Fruit fly (Drosophila melanogaster) whole organism, embryonic: ENCODE measurements around the gene Gr5a.

Experiments used
- Awh ChIP-seq: fragments of 200-800 bp; sonication (Bioruptor generic); IDR thresholded peaks from 2 replicates; pipeline ENCODE4, ENCODE4 v1.3.6; 2022; ENCODE audit warnings: missing biosample characterization, missing genetic modification characterization
- Bteb2 ChIP-seq: fragments of 200-800 bp; sonication (Bioruptor generic); optimal IDR thresholded peaks from 2 replicates; lab custom pipeline; 2016; ENCODE audit warnings: missing biosample characterization, missing genetic modification characterization
- CG12391 ChIP-seq: fragments of 200-800 bp; sonication (Bioruptor generic); optimal IDR thresholded peaks from 3 replicates; lab custom pipeline; 2018; ENCODE audit warnings: missing biosample characterization, mild to moderate bottlenecking, missing genetic modification characterization, moderate library complexity
- CG12769 ChIP-seq: fragments of 200-800 bp; sonication (Bioruptor generic); optimal IDR thresholded peaks from 2 replicates; lab custom pipeline; 2019; ENCODE audit warnings: missing biosample characterization, mild to moderate bottlenecking, missing genetic modification characterization, moderate library complexity
- CG13123 ChIP-seq: fragments of 200-800 bp; sonication (Bioruptor generic); optimal IDR thresholded peaks from 2 replicates; lab custom pipeline; 2016; ENCODE audit warnings: missing biosample characterization, missing genetic modification characterization
- CG13624 ChIP-seq: fragments of 200-800 bp; sonication (Bioruptor generic); optimal IDR thresholded peaks from 2 replicates; lab custom pipeline; 2016; ENCODE audit warnings: missing biosample characterization, missing genetic modification characterization
- CG13894 ChIP-seq: fragments of 200-800 bp; sonication (Bioruptor generic); optimal IDR thresholded peaks from 3 replicates; lab custom pipeline; 2018; ENCODE audit warnings: missing biosample characterization, mild to moderate bottlenecking, missing genetic modification characterization, moderate library complexity
- CG14441 ChIP-seq: fragments of 200-800 bp; sonication (Bioruptor generic); IDR thresholded peaks from 2 replicates; pipeline ENCODE4 v1.3.6; 2022; ENCODE audit warnings: missing biosample characterization, missing genetic modification characterization
- CG15479 ChIP-seq: fragments of 200-800 bp; sonication (Bioruptor generic); optimal IDR thresholded peaks from 3 replicates; lab custom pipeline; 2019; ENCODE audit warnings: missing biosample characterization, mild to moderate bottlenecking, missing genetic modification characterization, moderate library complexity
- CG15696 ChIP-seq: fragments of 200-800 bp; sonication (Bioruptor generic); optimal IDR thresholded peaks from 2 replicates; lab custom pipeline; 2019; ENCODE audit warnings: missing biosample characterization, mild to moderate bottlenecking, missing genetic modification characterization, moderate library complexity
- CG17359 ChIP-seq: fragments of 200-800 bp; sonication (Bioruptor generic); optimal IDR thresholded peaks from 3 replicates; lab custom pipeline; 2018; ENCODE audit warnings: missing biosample characterization, mild to moderate bottlenecking, missing genetic modification characterization, moderate library complexity
- CG18262 ChIP-seq: fragments of 200-800 bp; optimal IDR thresholded peaks from 3 replicates; lab custom pipeline; 2019; ENCODE audit warnings: missing biosample characterization, mild to moderate bottlenecking, missing genetic modification characterization, moderate library complexity
- CG3163 ChIP-seq: fragments of 200-800 bp; sonication (Bioruptor generic); optimal IDR thresholded peaks from 3 replicates; lab custom pipeline; 2016; ENCODE audit warnings: missing biosample characterization, missing genetic modification characterization
- CG3726 ChIP-seq: fragments of 200-800 bp; sonication (Bioruptor generic); IDR thresholded peaks from 3 replicates; pipeline ENCODE4, ENCODE4 v1.3.6; 2022; ENCODE audit warnings: missing biosample characterization, missing genetic modification characterization
- CG6854 ChIP-seq: fragments of 200-800 bp; sonication (Bioruptor generic); optimal IDR thresholded peaks from 3 replicates; lab custom pipeline; 2017; ENCODE audit warnings: missing biosample characterization, mild to moderate bottlenecking, missing genetic modification characterization
- CG8765 ChIP-seq: fragments of 200-800 bp; sonication (Bioruptor generic); IDR thresholded peaks from 2 replicates; pipeline ENCODE4 v1.3.6; 2022; ENCODE audit warnings: missing biosample characterization, missing genetic modification characterization
- D19B ChIP-seq: fragments of 200-800 bp; sonication (Bioruptor generic); optimal IDR thresholded peaks from 2 replicates; lab custom pipeline; 2017; ENCODE audit warnings: missing biosample characterization, mild to moderate bottlenecking, missing genetic modification characterization
- Dek ChIP-seq: fragments of 200-800 bp; sonication (Bioruptor generic); optimal IDR thresholded peaks from 3 replicates; lab custom pipeline; 2019; ENCODE audit warnings: missing biosample characterization, mild to moderate bottlenecking, missing genetic modification characterization, moderate library complexity
- Dip3 ChIP-seq: fragments of 200-800 bp; sonication (Bioruptor generic); optimal IDR thresholded peaks from 3 replicates; lab custom pipeline; 2016; ENCODE audit warnings: missing biosample characterization, missing genetic modification characterization
- Ets97D ChIP-seq: fragments of 200-800 bp; sonication (Bioruptor generic); optimal IDR thresholded peaks from 3 replicates; lab custom pipeline; 2016; ENCODE audit warnings: missing biosample characterization, missing genetic modification characterization
- Fer1 ChIP-seq: fragments of 200-800 bp; sonication (Bioruptor generic); optimal IDR thresholded peaks from 2 replicates; lab custom pipeline; 2017; ENCODE audit warnings: missing biosample characterization, mild to moderate bottlenecking, missing genetic modification characterization
- H15 ChIP-seq: fragments of 200-800 bp; sonication (Bioruptor generic); IDR thresholded peaks from 3 replicates; pipeline ENCODE4 v1.3.6; 2022; ENCODE audit warnings: missing biosample characterization, missing genetic modification characterization
- HLHmδ ChIP-seq: fragments of 200-800 bp; sonication (Bioruptor generic); optimal IDR thresholded peaks from 2 replicates; lab custom pipeline; 2018; ENCODE audit warnings: missing biosample characterization, mild to moderate bottlenecking, missing genetic modification characterization, moderate library complexity
- Hr3 ChIP-seq: fragments of 200-800 bp; sonication (Bioruptor generic); optimal IDR thresholded peaks from 3 replicates; lab custom pipeline; 2016; ENCODE audit warnings: missing biosample characterization, missing genetic modification characterization
- MTF-1 ChIP-seq: fragments of 200-800 bp; sonication (Bioruptor generic); optimal IDR thresholded peaks from 2 replicates; lab custom pipeline; 2018; ENCODE audit warnings: missing biosample characterization, mild to moderate bottlenecking, missing genetic modification characterization, borderline replicate concordance
- Meics ChIP-seq: fragments of 200-800 bp; sonication (Bioruptor generic); optimal IDR thresholded peaks from 2 replicates; lab custom pipeline; 2017; ENCODE audit warnings: missing biosample characterization, mild to moderate bottlenecking, missing genetic modification characterization
- Nf-YB ChIP-seq: fragments of 200-800 bp; sonication (Bioruptor generic); optimal IDR thresholded peaks from 3 replicates; lab custom pipeline; 2019; ENCODE audit warnings: missing biosample characterization, mild to moderate bottlenecking, missing genetic modification characterization, moderate library complexity
- Oaz ChIP-seq: fragments of 200-800 bp; sonication (Bioruptor generic); IDR thresholded peaks from 2 replicates; pipeline ENCODE4 v1.3.6; 2022; ENCODE audit warnings: missing biosample characterization, missing genetic modification characterization
- Rfx ChIP-seq: fragments of 200-800 bp; sonication (Bioruptor generic); IDR thresholded peaks from 2 replicates; pipeline ENCODE4 v1.3.6; 2022; ENCODE audit warnings: missing biosample characterization, missing genetic modification characterization
- Rx ChIP-seq: fragments of 200-800 bp; sonication (Bioruptor generic); IDR thresholded peaks from 2 replicates; pipeline ENCODE4 v1.3.6; 2022; ENCODE audit warnings: missing biosample characterization, missing genetic modification characterization
- Sox100B ChIP-seq: fragments of 200-800 bp; sonication (Bioruptor generic); optimal IDR thresholded peaks from 3 replicates; lab custom pipeline; 2018; ENCODE audit warnings: missing biosample characterization, mild to moderate bottlenecking, missing genetic modification characterization
- ash1 ChIP-seq: fragments of 200-800 bp; sonication (Bioruptor generic); optimal IDR thresholded peaks from 2 replicates; lab custom pipeline; 2018; ENCODE audit warnings: missing biosample characterization, mild to moderate bottlenecking, missing genetic modification characterization
- br ChIP-seq: fragments of >200 bp; optimal IDR thresholded peaks from 2 replicates; lab custom pipeline; 2017
- ci ChIP-seq: fragments of 200-800 bp; sonication (Bioruptor generic); IDR thresholded peaks from 3 replicates; pipeline ENCODE4 v1.3.6; 2022; ENCODE audit warnings: missing biosample characterization, missing genetic modification characterization
- cwo ChIP-seq: fragments of 200-800 bp; sonication (Bioruptor generic); optimal IDR thresholded peaks from 3 replicates; lab custom pipeline; 2017; ENCODE audit warnings: missing biosample characterization, missing genetic modification characterization, mild to moderate bottlenecking, moderate library complexity, missing genetic modification reagents
- fd96Cb ChIP-seq: fragments of 200-800 bp; sonication (Bioruptor generic); optimal IDR thresholded peaks from 2 replicates; lab custom pipeline; 2018; ENCODE audit warnings: missing biosample characterization, mild to moderate bottlenecking, missing genetic modification characterization, moderate library complexity
- lov ChIP-seq, 2 experiments: fragments of 200-800 bp in 1 of 2; fragments of >200 bp in 1 of 2; sonication (Bioruptor generic) in 1 of 2; IDR thresholded peaks in 1 of 2; optimal IDR thresholded peaks in 1 of 2; 2 replicates in 1 of 2; 3 replicates in 1 of 2; pipeline versions ENCODE4 v1.3.6 to Lab custom; 2017 to 2022; ENCODE audit warnings: missing biosample characterization in 1 of 2, missing genetic modification characterization in 1 of 2
- mam ChIP-seq: fragments of 200-800 bp; sonication (Bioruptor generic); optimal IDR thresholded peaks from 3 replicates; lab custom pipeline; 2016; ENCODE audit warnings: missing biosample characterization, missing genetic modification characterization
- nerfin-2 ChIP-seq: fragments of 200-800 bp; sonication (Bioruptor generic); IDR thresholded peaks from 2 replicates; pipeline ENCODE4 v1.3.6; 2022; ENCODE audit warnings: missing biosample characterization, missing genetic modification characterization; ENCODE audit not compliant: partially characterized antibody
- phol ChIP-seq: fragments of 200-800 bp; sonication (Bioruptor generic); optimal IDR thresholded peaks from 3 replicates; lab custom pipeline; 2018; ENCODE audit warnings: missing biosample characterization, mild to moderate bottlenecking, missing genetic modification characterization, moderate library complexity
- row ChIP-seq: fragments of 200-800 bp; sonication (Bioruptor generic); IDR thresholded peaks from 3 replicates; pipeline ENCODE4 v1.3.6; 2022; ENCODE audit warnings: missing biosample characterization, missing genetic modification characterization
- seq ChIP-seq: fragments of 200-800 bp; sonication (Bioruptor generic); IDR thresholded peaks from 2 replicates; pipeline ENCODE4 v1.3.6; 2022; ENCODE audit warnings: missing biosample characterization, missing genetic modification characterization
- sisA ChIP-seq: fragments of 200-800 bp; sonication (Bioruptor generic); IDR thresholded peaks from 2 replicates; pipeline ENCODE4 v1.3.6; 2022; ENCODE audit warnings: missing biosample characterization, missing genetic modification characterization
- slp2 ChIP-seq: fragments of 200-800 bp; sonication (Bioruptor generic); optimal IDR thresholded peaks from 2 replicates; lab custom pipeline; 2016; ENCODE audit warnings: missing biosample characterization, missing genetic modification characterization
- sug ChIP-seq: fragments of 200-800 bp; optimal IDR thresholded peaks from 2 replicates; lab custom pipeline; 2019; ENCODE audit warnings: missing biosample characterization, mild to moderate bottlenecking, missing genetic modification characterization, moderate library complexity
- tx ChIP-seq: fragments of 200-800 bp; sonication (Bioruptor generic); optimal IDR thresholded peaks from 2 replicates; lab custom pipeline; 2016; ENCODE audit warnings: missing biosample characterization, missing genetic modification characterization
- unc-4 ChIP-seq: fragments of 200-800 bp; sonication (Bioruptor generic); IDR thresholded peaks from 2 replicates; pipeline ENCODE4 v1.3.6; 2022; ENCODE audit warnings: missing biosample characterization, missing genetic modification characterization; ENCODE audit not compliant: partially characterized antibody
- usp ChIP-seq: fragments of >200 bp; optimal IDR thresholded peaks from 2 replicates; lab custom pipeline; 2017; ENCODE audit warnings: missing biosample characterization, missing genetic modification characterization
- wdn ChIP-seq: fragments of 200-800 bp; sonication (Bioruptor generic); IDR thresholded peaks from 2 replicates; pipeline ENCODE4 v1.3.6; 2022; ENCODE audit warnings: missing biosample characterization, missing genetic modification characterization

The Gr5a gene

DNA sequence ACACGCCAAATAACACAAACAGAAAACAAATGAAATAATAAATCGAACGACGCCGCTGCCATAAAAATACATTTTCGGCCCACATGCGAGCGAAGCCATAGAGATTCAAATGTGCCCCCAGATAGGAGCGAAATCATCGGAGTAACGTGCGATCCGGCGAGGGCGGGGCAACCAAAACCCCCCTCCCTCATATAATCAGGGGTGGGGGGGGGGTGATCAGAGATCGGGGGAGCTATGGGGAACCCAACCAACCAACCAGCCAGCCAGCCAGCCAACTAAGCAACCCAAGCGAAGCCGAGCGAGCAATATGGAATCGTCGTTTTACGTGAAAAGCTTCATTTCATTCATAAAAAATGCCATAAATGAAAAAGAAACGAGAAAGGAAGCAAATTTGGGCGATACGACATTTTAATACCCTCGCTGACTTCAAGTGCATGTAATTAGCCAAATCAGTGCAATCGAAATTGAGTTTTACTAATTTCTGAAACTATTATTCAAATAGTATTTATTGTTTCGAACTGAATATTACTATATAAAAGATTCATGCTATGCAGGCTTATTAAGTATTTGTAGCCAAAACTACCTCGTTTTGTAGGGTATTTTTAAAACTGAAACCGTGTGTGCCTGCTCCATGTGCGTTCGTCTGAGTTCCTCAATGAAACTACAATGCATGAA, 19.5 kb downstream of the Gr5a start (continued):
- TF ChIP-seq CG13894 (peak; percentile 81), CG13123 (GFP tag; lab: Kevin White, UChicago) (no peak), usp (GFP tag; lab: Kevin White, UChicago) (no peak), CG6854 (GFP tag; lab: Kevin White, UChicago) (peak; percentile 55), Awh (GFP tag; lab: Robert Waterston, UW) (0 out of 2 replicates have a peak, but pooled peaks have one; percentile 44), CG8765 (GFP tag; lab: Robert Waterston, UW) (no peak), fd96Cb (tag; lab: Kevin White, UChicago) (peak; percentile 78), CG13624 (GFP tag; lab: Kevin White, UChicago) (no peak), Fer1 (GFP tag; lab: Kevin White, UChicago) (peak; percentile 47), row (GFP tag; lab: Robert Waterston, UW) (peak; percentile 83), CG18262 (peak; percentile 74), CG12391 (tag; lab: Kevin White, UChicago) (peak; percentile 76), sug (peak; percentile 22), Dek (tag; lab: Kevin White, UChicago) (peak; percentile 18), nerfin-2 (GFP tag; lab: Robert Waterston, UW) (no peak), Sox100B (peak; percentile 58), mam (GFP tag; lab: Kevin White, UChicago) (peak; percentile 46), Oaz (GFP tag; lab: Robert Waterston, UW) (peak; percentile 34; the same call in 1 of the 2 replicates), CG15479 (no peak), tx (GFP tag; lab: Kevin White, UChicago) (peak; percentile 9), ci (GFP tag; lab: Robert Waterston, UW) (peak; percentile 70; the same call in 2 of the 3 replicates), Nf-YB (GFP tag; lab: Kevin White, UChicago) (peak; percentile 39), Rfx (GFP tag; lab: Robert Waterston, UW) (peak; percentile 55; the same call in 1 of the 2 replicates), D19B (peak; percentile 89), CG17359 (tag; lab: Kevin White, UChicago) (peak; percentile 71), Hr3 (GFP tag; lab: Kevin White, UChicago) (peak; percentile 60), H15 (peak; percentile 33; the same call in 1 of the 3 replicates), seq (peak; percentile 28; the same call in 1 of the 2 replicates), Dip3 (GFP tag; lab: Kevin White, UChicago) (peak; percentile 12), sisA (GFP tag; lab: Robert Waterston, UW) (peak; percentile 60), CG3726 (GFP tag; lab: Robert Waterston, UW) (peak; percentile 33; the same call in 1 of the 3 replicates), Rx (GFP tag; lab: Robert Waterston, UW) (0 out of 2 replicates have a peak, but pooled peaks have one; percentile 37), MTF-1 (no peak), CG12769 (peak; percentile 79), slp2 (GFP tag; lab: Kevin White, UChicago) (peak; percentile 42), cwo (GFP tag; lab: Kevin White, UChicago) (peak; percentile 48), CG14441 (peak; percentile 54), phol (tag; lab: Kevin White, UChicago) (peak; percentile 75), lov (optimal IDR thresholded peaks at IDR 0.05; lab: Kevin White, UChicago) (no peak), lov (GFP tag; IDR thresholded peaks at IDR 0.05; lab: Robert Waterston, UW) (no peak), Ets97D (GFP tag; lab: Kevin White, UChicago) (no peak), br (lab: Kevin White, UChicago) (no peak), CG3163 (GFP tag; lab: Kevin White, UChicago) (no peak), CG15696 (tag; lab: Kevin White, UChicago) (no peak), HLHmδ (GFP tag; lab: Kevin White, UChicago) (no peak), Bteb2 (GFP tag; lab: Kevin White, UChicago) (peak; percentile 13), ash1 (GFP tag; lab: Kevin White, UChicago) (no peak), unc-4 (GFP tag; lab: Robert Waterston, UW) (no peak), Meics (GFP tag; lab: Kevin White, UChicago) (peak; percentile 55), wdn (GFP tag; lab: Robert Waterston, UW) (no peak)
